Fruit fly (Drosophila melanogaster) whole organism, embryonic: ENCODE results near the gene CG3088.
A peak's percentile ranks its signal among the peaks of the same experiment; 100 is the strongest.

Experiments used
- BEAF-32 ChIP-seq: fragments of 200-800 bp; sonication (Bioruptor generic); optimal IDR thresholded peaks from 3 replicates; lab custom pipeline; 2017; ENCODE audit warnings: missing biosample characterization, missing genetic modification characterization, mild to moderate bottlenecking, moderate library complexity, missing genetic modification reagents
- CG11085 ChIP-seq: fragments of 200-800 bp; sonication (Bioruptor generic); IDR thresholded peaks from 2 replicates; pipeline ENCODE4 v1.3.6; 2022; ENCODE audit warnings: missing biosample characterization, missing genetic modification characterization
- CG12155 ChIP-seq: fragments of 200-800 bp; sonication (Bioruptor generic); optimal IDR thresholded peaks from 3 replicates; lab custom pipeline; 2016; ENCODE audit warnings: missing biosample characterization, missing genetic modification characterization
- CG15269 ChIP-seq: fragments of 200-800 bp; sonication (Bioruptor generic); optimal IDR thresholded peaks from 2 replicates; lab custom pipeline; 2018; ENCODE audit warnings: missing biosample characterization, mild to moderate bottlenecking, missing genetic modification characterization, moderate library complexity
- CG16813 ChIP-seq: fragments of 200-800 bp; sonication (Bioruptor generic); IDR thresholded peaks from 3 replicates; pipeline ENCODE4 v1.3.6; 2022; ENCODE audit warnings: missing biosample characterization, missing genetic modification characterization; ENCODE audit not compliant: partially characterized antibody
- CG2678 ChIP-seq: fragments of 200-800 bp; sonication (Bioruptor generic); optimal IDR thresholded peaks from 3 replicates; lab custom pipeline; 2019; ENCODE audit warnings: missing biosample characterization, mild to moderate bottlenecking, missing genetic modification characterization, moderate library complexity
- CG2889 ChIP-seq: fragments of 200-800 bp; sonication (Bioruptor generic); IDR thresholded peaks from 3 replicates; pipeline ENCODE4 v1.3.6; 2022; ENCODE audit warnings: missing biosample characterization, missing genetic modification characterization
- CG30020 ChIP-seq: fragments of 200-800 bp; optimal IDR thresholded peaks from 2 replicates; lab custom pipeline; 2019; ENCODE audit warnings: missing biosample characterization, mild to moderate bottlenecking, missing genetic modification characterization, moderate library complexity
- CG3163 ChIP-seq: fragments of 200-800 bp; sonication (Bioruptor generic); optimal IDR thresholded peaks from 3 replicates; lab custom pipeline; 2016; ENCODE audit warnings: missing biosample characterization, missing genetic modification characterization
- CG3838 ChIP-seq: fragments of 200-800 bp; sonication (Bioruptor generic); optimal IDR thresholded peaks from 3 replicates; lab custom pipeline; 2016; ENCODE audit warnings: missing biosample characterization, missing genetic modification characterization
- CG3995 ChIP-seq: fragments of 200-800 bp; sonication (Bioruptor generic); optimal IDR thresholded peaks from 3 replicates; lab custom pipeline; 2016; ENCODE audit warnings: missing biosample characterization, missing genetic modification characterization
- CG5245 ChIP-seq: fragments of 200-800 bp; sonication (Bioruptor generic); optimal IDR thresholded peaks from 3 replicates; lab custom pipeline; 2016; ENCODE audit warnings: missing biosample characterization, missing genetic modification characterization
- CG7372 ChIP-seq: fragments of 200-800 bp; sonication (Bioruptor generic); IDR thresholded peaks from 2 replicates; pipeline ENCODE4 v1.3.6; 2022; ENCODE audit warnings: missing biosample characterization, missing genetic modification characterization
- CG7556 ChIP-seq: fragments of 200-800 bp; sonication (Bioruptor generic); optimal IDR thresholded peaks from 2 replicates; lab custom pipeline; 2017; ENCODE audit warnings: missing biosample characterization, mild to moderate bottlenecking, missing genetic modification characterization
- CG8290 ChIP-seq, 3 experiments: fragments of 200-800 bp; sonication (Bioruptor generic); optimal IDR thresholded peaks; 2 replicates each; lab custom pipeline; 2016 to 2019; ENCODE audit warnings: missing biosample characterization in 3 of 3, missing genetic modification characterization in 3 of 3, mild to moderate bottlenecking in 2 of 3, moderate library complexity in 1 of 3
- CG9727 ChIP-seq: fragments of 200-800 bp; sonication (Bioruptor generic); optimal IDR thresholded peaks from 3 replicates; lab custom pipeline; 2017; ENCODE audit warnings: missing biosample characterization, mild to moderate bottlenecking, missing genetic modification characterization
- CG9932 ChIP-seq: fragments of 200-800 bp; sonication (Bioruptor generic); IDR thresholded peaks from 2 replicates; pipeline ENCODE4 v1.3.6; 2022; ENCODE audit warnings: missing biosample characterization, missing genetic modification characterization
- HLH54F ChIP-seq: fragments of 200-800 bp; sonication (Bioruptor generic); optimal IDR thresholded peaks from 3 replicates; lab custom pipeline; 2016; ENCODE audit warnings: missing biosample characterization, missing genetic modification characterization
- Nf-YB ChIP-seq: fragments of 200-800 bp; sonication (Bioruptor generic); optimal IDR thresholded peaks from 3 replicates; lab custom pipeline; 2019; ENCODE audit warnings: missing biosample characterization, mild to moderate bottlenecking, missing genetic modification characterization, moderate library complexity
- Ssrp ChIP-seq: fragments of 200-800 bp; sonication (Bioruptor generic); optimal IDR thresholded peaks from 2 replicates; lab custom pipeline; 2018; ENCODE audit warnings: missing biosample characterization, mild to moderate bottlenecking, missing genetic modification characterization, moderate library complexity
- aop ChIP-seq: fragments of 200-800 bp; sonication (Bioruptor generic); IDR thresholded peaks from 2 replicates; pipeline ENCODE4 v1.3.6; 2022; ENCODE audit warnings: missing biosample characterization, missing genetic modification characterization
- ase ChIP-seq: fragments of 200-800 bp; sonication (Bioruptor generic); IDR thresholded peaks from 3 replicates; pipeline ENCODE4 v1.3.6; 2022; ENCODE audit warnings: missing biosample characterization, missing genetic modification characterization
- chinmo ChIP-seq: fragments of 200-800 bp; sonication (Bioruptor generic); IDR thresholded peaks from 4 replicates; pipeline ENCODE4 v1.3.6; 2022; ENCODE audit warnings: missing biosample characterization, missing genetic modification characterization; ENCODE audit not compliant: partially characterized antibody
- fd3F ChIP-seq: fragments of 200-800 bp; sonication (Bioruptor generic); optimal IDR thresholded peaks from 2 replicates; lab custom pipeline; 2018; ENCODE audit warnings: missing biosample characterization, mild to moderate bottlenecking, missing genetic modification characterization, moderate library complexity
- gem ChIP-seq: fragments of 200-800 bp; sonication (Bioruptor generic); optimal IDR thresholded peaks from 2 replicates; lab custom pipeline; 2019; ENCODE audit warnings: missing biosample characterization, mild to moderate bottlenecking, missing genetic modification characterization, moderate library complexity
- hbn ChIP-seq: fragments of 200-800 bp; sonication (Bioruptor generic); IDR thresholded peaks from 2 replicates; pipeline ENCODE4 v1.3.6; 2022; ENCODE audit warnings: missing biosample characterization, missing genetic modification characterization; ENCODE audit not compliant: partially characterized antibody
- hkb ChIP-seq, 2 experiments: fragments of 200-800 bp in 1 of 2; fragments of >200 bp in 1 of 2; sonication (Bioruptor generic) in 1 of 2; IDR thresholded peaks in 1 of 2; optimal IDR thresholded peaks in 1 of 2; 2 replicates each; pipeline versions ENCODE4 v1.3.6 to Lab custom; 2017 to 2022; ENCODE audit warnings: missing biosample characterization in 1 of 2, missing genetic modification characterization in 1 of 2
- pb ChIP-seq: fragments of 200-800 bp; sonication (Bioruptor generic); optimal IDR thresholded peaks from 3 replicates; lab custom pipeline; 2016; ENCODE audit warnings: missing biosample characterization, missing genetic modification characterization
- pita ChIP-seq: fragments of 200-800 bp; sonication (Bioruptor generic); optimal IDR thresholded peaks from 2 replicates; lab custom pipeline; 2017; ENCODE audit warnings: missing biosample characterization, mild to moderate bottlenecking, missing genetic modification characterization
- pnt ChIP-seq: fragments of 200-800 bp; sonication (Bioruptor generic); optimal IDR thresholded peaks from 3 replicates; lab custom pipeline; 2016; ENCODE audit warnings: missing biosample characterization, missing genetic modification characterization
- rib ChIP-seq: fragments of 200-800 bp; sonication (Bioruptor generic); IDR thresholded peaks from 2 replicates; pipeline ENCODE4 v1.3.6; 2022; ENCODE audit warnings: missing biosample characterization, missing genetic modification characterization
- salm ChIP-seq: fragments of 200-800 bp; sonication (Bioruptor generic); optimal IDR thresholded peaks from 2 replicates; lab custom pipeline; 2018; ENCODE audit warnings: missing biosample characterization, mild to moderate bottlenecking, missing genetic modification characterization
- slbo ChIP-seq: fragments of 200-800 bp; sonication (Bioruptor generic); IDR thresholded peaks from 2 replicates; pipeline ENCODE4 v1.3.6; 2022; ENCODE audit warnings: missing biosample characterization, missing genetic modification characterization
- sqz ChIP-seq: fragments of 200-800 bp; sonication (Bioruptor generic); optimal IDR thresholded peaks from 3 replicates; lab custom pipeline; 2018; ENCODE audit warnings: missing biosample characterization, mild to moderate bottlenecking, missing genetic modification characterization
- ssp ChIP-seq: fragments of 200-800 bp; sonication (Bioruptor generic); IDR thresholded peaks from 2 replicates; pipeline ENCODE4 v1.3.6; 2022; ENCODE audit warnings: missing biosample characterization, missing genetic modification characterization
- usp ChIP-seq: fragments of >200 bp; optimal IDR thresholded peaks from 2 replicates; lab custom pipeline; 2017; ENCODE audit warnings: missing biosample characterization, missing genetic modification characterization
- wdn ChIP-seq: fragments of 200-800 bp; sonication (Bioruptor generic); IDR thresholded peaks from 2 replicates; pipeline ENCODE4 v1.3.6; 2022; ENCODE audit warnings: missing biosample characterization, missing genetic modification characterization

Gene CG3088

dm6 chr3L:9613960-9614588 is 12.9 kb upstream of the CG3088 start (continued):
- TF ChIP-seq usp = no peak
- no peak for TF ChIP-seq CG12155 (GFP tag; lab: Kevin White, UChicago)
- TF ChIP-seq fd3F (GFP tag; lab: Kevin White, UChicago) = no peak
- no peak for TF ChIP-seq gem (tag; lab: Kevin White, UChicago)
- TF ChIP-seq CG8290 (GFP tag; optimal IDR thresholded peaks at IDR 0.05; lab: Kevin White, UChicago) = no peak
- no peak for TF ChIP-seq CG8290 (tag; optimal IDR thresholded peaks at IDR 0.05; lab: Kevin White, UChicago)
- TF ChIP-seq hbn (GFP tag; lab: Robert Waterston, UW) = no peak
- no peak for TF ChIP-seq CG3838 (GFP tag; lab: Kevin White, UChicago)
- no peak for TF ChIP-seq sqz (GFP tag; lab: Kevin White, UChicago)
- no peak; the same call in 1 of the 2 replicates for TF ChIP-seq rib (GFP tag; lab: Robert Waterston, UW)
- no peak for TF ChIP-seq CG16813 (GFP tag; lab: Robert Waterston, UW)
- TF ChIP-seq ssp (GFP tag; lab: Robert Waterston, UW) = peak; percentile 61
- TF ChIP-seq CG7372 (GFP tag; lab: Robert Waterston, UW) = peak; percentile 42; the same call in 1 of the 2 replicates
- peak; percentile 70; the same call in 1 of the 2 replicates for TF ChIP-seq CG11085
- TF ChIP-seq CG2889 (GFP tag; lab: Robert Waterston, UW) = no peak
- no peak for TF ChIP-seq pita
- peak; percentile 77 for TF ChIP-seq CG9932 (GFP tag; lab: Robert Waterston, UW)
- TF ChIP-seq CG5245 (GFP tag; lab: Kevin White, UChicago) = peak; percentile 67
- TF ChIP-seq CG7556 (GFP tag; lab: Kevin White, UChicago) = no peak
- TF ChIP-seq CG15269 (tag; lab: Kevin White, UChicago) = no peak
- TF ChIP-seq CG9727 = no peak
- TF ChIP-seq Ssrp (tag; lab: Kevin White, UChicago) = no peak
- TF ChIP-seq HLH54F (GFP tag; lab: Kevin White, UChicago) = no peak
- TF ChIP-seq pnt (GFP tag; lab: Kevin White, UChicago) = peak; percentile 69
- TF ChIP-seq BEAF-32 (GFP tag; lab: Kevin White, UChicago) = no peak
- no peak for TF ChIP-seq CG2678 (tag; lab: Kevin White, UChicago)
- TF ChIP-seq hkb (optimal IDR thresholded peaks at IDR 0.05; lab: Kevin White, UChicago) = no peak
- TF ChIP-seq hkb (GFP tag; IDR thresholded peaks at IDR 0.05; lab: Robert Waterston, UW) = no peak
- 0 out of 3 replicates have a peak, but pooled peaks have one; percentile 36 for TF ChIP-seq ase (GFP tag; lab: Robert Waterston, UW)
- peak; percentile 89 for TF ChIP-seq slbo (GFP tag; lab: Robert Waterston, UW)

- TF ChIP-seq aop = no peak
- no peak for TF ChIP-seq CG3995 (GFP tag; lab: Kevin White, UChicago)
- no peak for TF ChIP-seq salm (tag; lab: Kevin White, UChicago)
- no peak for TF ChIP-seq pb (GFP tag; lab: Kevin White, UChicago)
- TF ChIP-seq rib (GFP tag; lab: Robert Waterston, UW) = no peak
- TF ChIP-seq chinmo (GFP tag; lab: Robert Waterston, UW) = no peak
- no peak for TF ChIP-seq Nf-YB
- no peak for TF ChIP-seq CG30020 (tag; lab: Kevin White, UChicago)
- no peak for TF ChIP-seq wdn (GFP tag; lab: Robert Waterston, UW)
These were observed 2.4 kb downstream of the CG3088 start, which contains the start of gene CG3222 for dm6 chr3L:9598688-9599087. Gene CG3222 (plus strand): TSS chr3L:9598988.

DNA sequence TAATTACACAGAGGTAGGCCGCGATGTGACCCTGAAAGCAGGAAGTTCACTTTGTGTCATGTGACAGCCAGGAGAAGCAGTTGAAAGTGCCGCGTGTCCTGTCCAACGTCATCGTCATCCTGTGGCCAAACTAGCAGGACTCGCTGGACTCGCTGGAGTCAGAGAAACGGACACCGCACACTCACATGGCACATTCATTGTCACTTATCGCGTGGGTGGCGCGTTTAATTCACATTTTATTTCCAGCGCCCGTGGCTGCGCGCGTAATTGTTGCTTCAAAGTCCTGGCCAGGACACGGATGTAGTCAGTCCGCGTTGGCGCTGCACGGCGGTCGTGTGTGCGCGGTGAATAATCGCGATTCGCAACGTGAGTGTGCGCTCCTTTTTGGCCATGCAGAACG is 3.7 kb downstream of the CG3088 start, which contains the start of gene Tmc:
Tmc (plus strand) TSS at position 301 of the 400 bp plus-strand sequence.
- no peak for TF ChIP-seq CG3163 (GFP tag; lab: Kevin White, UChicago)
